Worm (Caenorhabditis elegans) whole organism, late embryonic: ENCODE measurements around the gene F49C5.16.

Experiments
- C08G9.2 ChIP-seq: sonication (generic microtip); optimal IDR thresholded peaks from 2 replicates; lab custom pipeline; 2016; ENCODE audit warnings: mild to moderate bottlenecking, missing genetic modification characterization, moderate library complexity, missing compliant biosample characterization
- F13H6.1 ChIP-seq: sonication (generic microtip); optimal IDR thresholded peaks from 2 replicates; lab custom pipeline; 2016; ENCODE audit warnings: missing genetic modification characterization, missing compliant biosample characterization
- K02D7.2 ChIP-seq: sonication (generic microtip); optimal IDR thresholded peaks from 2 replicates; lab custom pipeline; 2017; ENCODE audit warnings: mild to moderate bottlenecking, missing genetic modification characterization, missing compliant biosample characterization
- ama-1 ChIP-seq: fragments of 150-350 bp; optimal IDR thresholded peaks from 2 replicates; lab custom pipeline; 2014
- ceh-18 ChIP-seq: sonication (generic microtip); optimal IDR thresholded peaks from 2 replicates; lab custom pipeline; 2016; ENCODE audit warnings: missing genetic modification characterization, missing compliant biosample characterization
- ceh-2 ChIP-seq: sonication (generic microtip); optimal IDR thresholded peaks from 2 replicates; lab custom pipeline; 2016; ENCODE audit warnings: missing genotype, missing genetic modification characterization, missing compliant biosample characterization
- ceh-22 ChIP-seq: sonication (generic microtip); optimal IDR thresholded peaks from 2 replicates; lab custom pipeline; 2017; ENCODE audit warnings: missing biosample characterization, missing genetic modification characterization
- ceh-24 ChIP-seq: sonication (generic microtip); optimal IDR thresholded peaks from 2 replicates; lab custom pipeline; 2016; ENCODE audit warnings: mild to moderate bottlenecking, missing genetic modification characterization, missing compliant biosample characterization
- ceh-31 ChIP-seq: sonication (generic microtip); optimal IDR thresholded peaks from 2 replicates; lab custom pipeline; 2016; ENCODE audit warnings: missing genetic modification characterization, missing compliant biosample characterization
- ceh-45 ChIP-seq: fragments of 200-800 bp; sonication (Bioruptor generic); IDR thresholded peaks from 2 replicates; pipeline ENCODE4 v1.3.6; 2022; ENCODE audit warnings: missing genetic modification reagents, missing genetic modification characterization, missing compliant biosample characterization
- ceh-9 ChIP-seq: sonication (generic microtip); optimal IDR thresholded peaks from 2 replicates; lab custom pipeline; 2016; ENCODE audit warnings: mild to moderate bottlenecking, missing genetic modification characterization, inconsistent platforms, missing compliant biosample characterization
- dve-1 ChIP-seq: sonication (generic microtip); optimal IDR thresholded peaks from 2 replicates; lab custom pipeline; 2017; ENCODE audit warnings: antibody characterized with exemption, mild to moderate bottlenecking, missing genetic modification characterization, missing compliant biosample characterization
- ets-4 ChIP-seq: sonication (generic microtip); optimal IDR thresholded peaks from 2 replicates; lab custom pipeline; 2016; ENCODE audit warnings: missing genetic modification characterization, missing compliant biosample characterization
- eyg-1 ChIP-seq: sonication (generic microtip); optimal IDR thresholded peaks from 2 replicates; lab custom pipeline; 2016; ENCODE audit warnings: missing genotype, missing genetic modification characterization, missing compliant biosample characterization
- fax-1 ChIP-seq: sonication (generic microtip); optimal IDR thresholded peaks from 2 replicates; lab custom pipeline; 2016; ENCODE audit warnings: missing genotype, missing genetic modification characterization, missing compliant biosample characterization
- fkh-10 ChIP-seq: fragments of 150-350 bp; optimal IDR thresholded peaks from 2 replicates; lab custom pipeline; 2014; ENCODE audit warnings: missing biosample characterization, missing genetic modification reagents, missing genetic modification characterization
- gmeb-2 ChIP-seq: sonication (generic microtip); optimal IDR thresholded peaks from 2 replicates; lab custom pipeline; 2016; ENCODE audit warnings: missing genetic modification characterization, inconsistent platforms, missing compliant biosample characterization
- hlh-15 ChIP-seq: sonication (generic microtip); optimal IDR thresholded peaks from 2 replicates; lab custom pipeline; 2016; ENCODE audit warnings: missing genetic modification characterization, missing compliant biosample characterization
- lin-11 ChIP-seq: fragments of 200-800 bp; sonication (Bioruptor generic); optimal IDR thresholded peaks from 2 replicates; lab custom pipeline; 2018; ENCODE audit warnings: mild to moderate bottlenecking, missing genetic modification characterization, missing compliant biosample characterization
- mec-3 ChIP-seq: sonication (generic microtip); optimal IDR thresholded peaks from 2 replicates; lab custom pipeline; 2016; ENCODE audit warnings: borderline replicate concordance, missing genetic modification characterization, missing compliant biosample characterization
- nhr-232 ChIP-seq: sonication (generic microtip); optimal IDR thresholded peaks from 2 replicates; lab custom pipeline; 2016; ENCODE audit warnings: missing genetic modification characterization, missing compliant biosample characterization
- pag-3 ChIP-seq: sonication (generic microtip); optimal IDR thresholded peaks from 2 replicates; lab custom pipeline; 2016; ENCODE audit warnings: missing compliant biosample characterization, missing genetic modification characterization, borderline replicate concordance
- pat-9 ChIP-seq: fragments of 200-800 bp; sonication (Bioruptor generic); optimal IDR thresholded peaks from 2 replicates; lab custom pipeline; 2018; ENCODE audit warnings: mild to moderate bottlenecking, missing genetic modification characterization, moderate library complexity, missing compliant biosample characterization
- pax-1 ChIP-seq: fragments of 150-350 bp; optimal IDR thresholded peaks from 2 replicates; lab custom pipeline; 2014; ENCODE audit warnings: missing biosample characterization, missing genetic modification characterization
- pha-2 ChIP-seq: sonication (generic microtip); optimal IDR thresholded peaks from 2 replicates; lab custom pipeline; 2017; ENCODE audit warnings: mild to moderate bottlenecking, missing genetic modification characterization, missing compliant biosample characterization
- pqm-1 ChIP-seq: sonication (generic microtip); optimal IDR thresholded peaks from 2 replicates; lab custom pipeline; 2016; ENCODE audit warnings: missing genetic modification characterization, missing compliant biosample characterization
- ref-2 ChIP-seq: sonication (generic microtip); optimal IDR thresholded peaks from 2 replicates; lab custom pipeline; 2016; ENCODE audit warnings: missing genetic modification characterization, missing compliant biosample characterization
- sdc-2 ChIP-seq: sonication (generic microtip); optimal IDR thresholded peaks from 2 replicates; lab custom pipeline; 2016; ENCODE audit warnings: missing genotype, missing genetic modification characterization, missing compliant biosample characterization
- sox-2 ChIP-seq: fragments of 200-800 bp; sonication (Bioruptor generic); IDR thresholded peaks from 2 replicates; pipeline ENCODE4 v1.3.6; 2022; ENCODE audit warnings: missing genetic modification reagents, missing genetic modification characterization, missing compliant biosample characterization
- sox-4 ChIP-seq: sonication (generic microtip); optimal IDR thresholded peaks from 2 replicates; lab custom pipeline; 2017; ENCODE audit warnings: mild to moderate bottlenecking, missing genetic modification characterization, inconsistent platforms, missing compliant biosample characterization
- syd-9 ChIP-seq: sonication (generic microtip); optimal IDR thresholded peaks from 2 replicates; lab custom pipeline; 2016; ENCODE audit warnings: mild to moderate bottlenecking, missing genetic modification characterization, moderate library complexity, missing compliant biosample characterization
- tbx-2 ChIP-seq: sonication (generic microtip); optimal IDR thresholded peaks from 2 replicates; lab custom pipeline; 2016; ENCODE audit warnings: missing genetic modification characterization, missing compliant biosample characterization
- tbx-7 ChIP-seq: sonication (generic microtip); optimal IDR thresholded peaks from 2 replicates; lab custom pipeline; 2016; ENCODE audit warnings: missing genotype, missing genetic modification characterization, missing compliant biosample characterization
- ttx-3 ChIP-seq: sonication (generic microtip); optimal IDR thresholded peaks from 2 replicates; lab custom pipeline; 2016; ENCODE audit warnings: missing genetic modification reagents, missing genetic modification characterization, missing compliant biosample characterization
- unc-3 ChIP-seq, 2 experiments: fragments of 200-800 bp in 1 of 2; sonication (Bioruptor generic) in 1 of 2; sonication (generic microtip) in 1 of 2; conservative IDR thresholded peaks in 1 of 2; optimal IDR thresholded peaks in 1 of 2; 2 replicates each; pipeline versions ENCODE4 v1.3.6 to Lab custom; 2016 to 2022; ENCODE audit warnings: missing compliant biosample characterization in 2 of 2, missing genetic modification characterization in 2 of 2, missing genetic modification reagents in 1 of 2
- unc-86 ChIP-seq: sonication (generic microtip); optimal IDR thresholded peaks from 2 replicates; lab custom pipeline; 2016; ENCODE audit warnings: missing genetic modification characterization, missing compliant biosample characterization

F49C5.16 gene

DNA sequence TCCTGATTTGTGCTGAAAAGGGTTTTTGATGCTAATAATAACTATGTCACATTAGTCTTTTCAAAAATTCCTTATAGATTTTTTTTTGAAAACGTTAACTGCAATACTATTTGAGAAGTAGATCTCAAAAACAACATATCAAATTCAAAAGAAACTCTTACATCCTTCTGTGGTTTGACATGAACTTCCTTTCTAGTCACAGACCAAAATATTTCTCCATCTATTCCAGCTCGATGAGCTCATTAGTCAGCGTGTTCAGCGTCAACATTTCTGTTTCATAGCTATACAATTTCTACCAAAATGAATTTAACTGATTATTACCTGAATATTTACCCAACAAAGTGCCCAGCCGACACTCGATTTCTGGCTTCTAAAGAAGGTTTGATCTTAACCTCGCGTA, 39.0 kb upstream of the F49C5.16 start, which contains the start of gene srh-67:
TSS of gene srh-67 (plus strand) at position 301 of the 400 bp plus-strand sequence.
- TF ChIP-seq ets-4 (tag; lab: Kevin White, UChicago), result no peak
- TF ChIP-seq, all 69 proteins: peak for 0

DNA sequence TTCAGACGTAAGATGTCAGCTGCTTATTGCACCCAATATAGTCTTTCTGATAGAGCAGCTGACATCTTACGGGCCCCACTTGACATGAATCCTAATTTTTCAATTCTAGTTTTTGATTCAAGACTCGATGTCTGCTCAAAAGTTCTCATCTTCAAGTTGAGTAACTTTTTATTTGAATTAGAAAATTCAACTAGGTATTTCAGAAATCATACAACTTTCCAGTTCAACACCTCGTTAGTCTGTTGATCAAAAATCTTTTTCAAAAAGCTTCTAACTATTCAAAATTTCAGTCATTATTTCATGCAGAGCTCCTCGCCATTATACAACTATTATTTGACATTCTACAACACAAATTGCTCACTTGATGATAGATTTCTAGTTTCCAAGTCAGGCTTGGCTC, 35.8 kb upstream of the F49C5.16 start, which contains the start of gene srh-73:
TSS of gene srh-73 (plus strand) at position 301 of the 400 bp plus-strand sequence.
- TF ChIP-seq tbx-2 (tag; lab: Kevin White, UChicago), result no peak
- no peak for TF ChIP-seq sox-4 (tag; lab: Kevin White, UChicago)

DNA sequence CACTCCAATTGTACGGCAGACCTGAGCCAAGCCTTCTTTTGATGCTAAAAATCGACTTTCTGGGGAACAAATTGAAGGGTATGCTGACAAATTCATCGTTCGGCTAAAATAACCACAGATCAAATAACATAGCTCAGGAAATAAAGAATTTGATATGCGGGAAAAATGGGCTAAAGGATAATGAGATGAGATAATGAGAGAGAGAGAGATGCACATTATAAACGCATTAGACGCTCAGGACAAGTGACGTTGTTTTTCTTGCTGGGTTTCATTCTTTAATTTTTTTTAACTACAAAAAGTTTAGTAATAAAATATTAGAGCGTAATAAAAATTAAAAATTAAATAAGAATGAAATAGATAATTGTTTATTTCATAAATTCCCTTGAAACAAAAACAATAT, 33.0 kb upstream of the F49C5.16 start, which contains the start of gene srh-69:
TSS of gene srh-69 (minus strand) at position 101 of the 400 bp plus-strand sequence.
- no peak for TF ChIP-seq ceh-2 (tag; lab: Kevin White, UChicago)
- TF ChIP-seq dve-1 (tag; lab: Kevin White, UChicago), result no peak
- TF ChIP-seq sox-2, result no peak
- no peak for TF ChIP-seq tbx-7 (tag; lab: Kevin White, UChicago)
- TF ChIP-seq pha-2 (tag; lab: Kevin White, UChicago), result no peak
- no peak for TF ChIP-seq sdc-2 (tag; lab: Kevin White, UChicago)
- TF ChIP-seq unc-3 (GFP tag; conservative IDR thresholded peaks at IDR 0.05; lab: Robert Waterston, UW), result no peak
- TF ChIP-seq unc-3 (tag; optimal IDR thresholded peaks at IDR 0.05; lab: Kevin White, UChicago), result no peak
- TF ChIP-seq mec-3 (tag; lab: Kevin White, UChicago), result no peak
- TF ChIP-seq ceh-18 (tag; lab: Kevin White, UChicago), result no peak
- TF ChIP-seq nhr-232 (tag; lab: Kevin White, UChicago), result no peak
- TF ChIP-seq lin-11 (tag; lab: Kevin White, UChicago), result no peak
- TF ChIP-seq pax-1 (tag; lab: Kevin White, UChicago), result no peak
- no peak for TF ChIP-seq ref-2 (tag; lab: Kevin White, UChicago)
- TF ChIP-seq K02D7.2, result no peak
- TF ChIP-seq unc-86 (tag; lab: Kevin White, UChicago), result no peak
- TF ChIP-seq hlh-15, result no peak
- no peak for TF ChIP-seq ama-1

DNA sequence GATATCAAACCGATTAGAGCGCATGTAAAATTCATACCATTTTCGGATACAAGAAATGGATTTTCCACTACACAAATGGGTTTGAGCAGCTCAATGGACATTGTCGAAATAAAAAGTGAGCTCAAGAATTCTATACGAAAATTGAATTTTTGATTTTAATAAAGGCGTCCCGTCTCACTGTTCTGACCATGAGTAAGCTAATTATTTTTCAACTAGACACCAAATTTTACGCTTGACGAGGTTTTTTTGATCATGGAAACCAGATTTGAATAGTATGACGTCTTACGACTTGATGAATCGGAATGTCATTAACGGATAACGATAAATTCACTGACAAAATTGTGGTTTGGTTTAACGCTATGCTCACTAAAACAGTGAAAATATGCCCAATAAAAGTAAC, 31.3 kb upstream of the F49C5.16 start, which contains the start of gene srh-61:
TSS of gene srh-61 (minus strand) at position 101 of the 400 bp plus-strand sequence.
- no peak for TF ChIP-seq ceh-45 (GFP tag; lab: Robert Waterston, UW)
- no peak for TF ChIP-seq ets-4 (tag; lab: Kevin White, UChicago)
- no peak for TF ChIP-seq F13H6.1 (tag; lab: Kevin White, UChicago)
- no peak for TF ChIP-seq pag-3
- no peak for TF ChIP-seq fax-1 (tag; lab: Kevin White, UChicago)
- TF ChIP-seq ceh-9 (tag; lab: Kevin White, UChicago), result no peak
- TF ChIP-seq gmeb-2 (tag; lab: Kevin White, UChicago), result no peak
- TF ChIP-seq syd-9 (tag; lab: Kevin White, UChicago), result no peak
- TF ChIP-seq fkh-10, result no peak
- TF ChIP-seq tbx-7 (tag; lab: Kevin White, UChicago), result no peak
- no peak for TF ChIP-seq ceh-22 (tag; lab: Kevin White, UChicago)
- TF ChIP-seq eyg-1, result no peak
- no peak for TF ChIP-seq ref-2 (tag; lab: Kevin White, UChicago)

DNA sequence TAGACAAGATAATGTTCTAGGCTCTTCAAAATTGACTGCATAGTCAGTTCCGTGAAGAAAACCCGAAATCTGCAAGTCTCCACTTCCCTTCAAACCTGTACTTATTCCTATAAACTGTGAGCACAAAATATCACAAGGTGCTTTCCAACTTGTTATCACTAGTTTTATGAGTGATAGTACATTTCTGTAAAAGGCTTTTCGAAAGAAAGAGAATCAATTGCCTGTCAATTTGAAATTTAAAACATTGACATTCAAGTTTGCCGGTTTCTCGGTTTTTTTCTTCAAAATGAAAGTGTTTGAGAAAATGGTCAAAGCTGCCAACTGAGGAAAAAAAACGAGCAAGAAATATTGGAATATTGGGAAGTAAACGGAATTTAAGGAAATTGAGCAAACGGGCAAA, 29.6 kb upstream of the F49C5.16 start:
- TF ChIP-seq pat-9 (tag; lab: Kevin White, UChicago) (no peak), unc-86 (tag; lab: Kevin White, UChicago) (no peak), ttx-3 (tag; lab: Kevin White, UChicago) (no peak), pax-1 (tag; lab: Kevin White, UChicago) (no peak), ceh-24 (tag; lab: Kevin White, UChicago) (no peak), pag-3 (no peak), ceh-31 (tag; lab: Kevin White, UChicago) (no peak), pqm-1 (tag; lab: Kevin White, UChicago) (no peak), C08G9.2 (tag; lab: Kevin White, UChicago) (no peak), mec-3 (tag; lab: Kevin White, UChicago) (no peak), ceh-45 (GFP tag; lab: Robert Waterston, UW) (no peak)
- TF ChIP-seq, all 69 proteins: peak for 0
